Worm (Caenorhabditis elegans): ENCODE data around the gene M117.3.

Gene M117.3

ce11 chrIV:11851882-11852281 lies 29.9 kb downstream of the M117.3 start, which contains the start of gene F38H4.5:
F38H4.5 (plus strand) TSS chrIV:11852182.
- no peak for TF ChIP-seq fos-1 (tag; optimal IDR thresholded peaks at IDR 0.05)
- TF ChIP-seq alr-1 (tag; optimal IDR thresholded peaks at IDR 0.05), result no peak
- no peak for TF ChIP-seq gmeb-1 (tag; optimal IDR thresholded peaks at IDR 0.05)
- no peak for TF ChIP-seq nhr-12 (tag; optimal IDR thresholded peaks at IDR 0.05)
- no peak for TF ChIP-seq ceh-82 (tag; optimal IDR thresholded peaks at IDR 0.05)
- no peak for TF ChIP-seq sma-9 (GFP tag; optimal IDR thresholded peaks at IDR 0.05)
- no peak for TF ChIP-seq sma-9 (tag; optimal IDR thresholded peaks at IDR 0.05)
- no peak for TF ChIP-seq nhr-21 (tag; optimal IDR thresholded peaks at IDR 0.05)
- no peak for TF ChIP-seq zag-1 (tag; optimal IDR thresholded peaks at IDR 0.05)
- no peak for TF ChIP-seq ZK546.5 (tag; optimal IDR thresholded peaks at IDR 0.05)
- TF ChIP-seq lin-13 (GFP tag; optimal IDR thresholded peaks at IDR 0.05), result no peak
- TF ChIP-seq skn-1 (tag; optimal IDR thresholded peaks at IDR 0.05), result no peak
- no peak for TF ChIP-seq mab-5 (tag; optimal IDR thresholded peaks at IDR 0.05)
- TF ChIP-seq unc-62 (GFP tag; optimal IDR thresholded peaks at IDR 0.05), result no peak
- no peak for TF ChIP-seq lin-39 (tag; optimal IDR thresholded peaks at IDR 0.05)
- no peak for TF ChIP-seq crh-2 (tag; optimal IDR thresholded peaks at IDR 0.05)
- TF ChIP-seq nhr-129 (tag; optimal IDR thresholded peaks at IDR 0.05), result no peak
- no peak for TF ChIP-seq nhr-11 (tag; optimal IDR thresholded peaks at IDR 0.05)
- no peak for TF ChIP-seq sem-4 (tag; optimal IDR thresholded peaks at IDR 0.05)
- TF ChIP-seq unc-39 (tag; optimal IDR thresholded peaks at IDR 0.05), result no peak

- TF ChIP-seq F13H6.1 (tag; optimal IDR thresholded peaks at IDR 0.05) (peak; percentile 30), lin-13 (GFP tag; optimal IDR thresholded peaks at IDR 0.05) (peak; percentile 69), nhr-21 (tag; optimal IDR thresholded peaks at IDR 0.05) (peak; percentile 15), lsy-2 (tag; optimal IDR thresholded peaks at IDR 0.05) (peak in 1 of 2 experiments; percentile 72), nhr-129 (tag; optimal IDR thresholded peaks at IDR 0.05) (peak; percentile 75), C34F6.9 (tag; optimal IDR thresholded peaks at IDR 0.05) (peak; percentile 84), dmd-4 (tag; optimal IDR thresholded peaks at IDR 0.05) (no peak), R02D3.7 (tag; optimal IDR thresholded peaks at IDR 0.05) (no peak), unc-55 (GFP tag; optimal IDR thresholded peaks at IDR 0.05) (peak; percentile 40), sma-3 (GFP tag; optimal IDR thresholded peaks at IDR 0.05) (peak; percentile 41)
These were observed 32.8 kb downstream of the M117.3 start, which contains the start of gene tag-30 for ce11 chrIV:11854777-11855176. tag-30 (minus strand) TSS chrIV:11855159.

- TF ChIP-seq sem-4 (tag; optimal IDR thresholded peaks at IDR 0.05) (no peak), mdl-1 (tag; optimal IDR thresholded peaks at IDR 0.05) (no peak), peb-1 (tag; optimal IDR thresholded peaks at IDR 0.05) (no peak), blmp-1 (tag; optimal IDR thresholded peaks at IDR 0.05; ENCODE audit: insufficient read depth) (no peak), nhr-11 (tag; optimal IDR thresholded peaks at IDR 0.05) (no peak), sma-9 (GFP tag; optimal IDR thresholded peaks at IDR 0.05) (no peak), sma-9 (tag; optimal IDR thresholded peaks at IDR 0.05) (no peak), nhr-23 (tag; optimal IDR thresholded peaks at IDR 0.05) (no peak), lsy-2 (tag; optimal IDR thresholded peaks at IDR 0.05) (no peak), ama-1 (optimal IDR thresholded peaks at IDR 0.05) (no peak), ztf-11 (tag; optimal IDR thresholded peaks at IDR 0.05) (no peak), lin-13 (GFP tag; optimal IDR thresholded peaks at IDR 0.05) (no peak), alr-1 (tag; optimal IDR thresholded peaks at IDR 0.05) (no peak), elt-1 (tag; optimal IDR thresholded peaks at IDR 0.05) (no peak), ztf-4 (tag; optimal IDR thresholded peaks at IDR 0.05) (no peak)
These were observed 33.4 kb downstream of the M117.3 start for ce11 chrIV:11855424-11855823.

- TF ChIP-seq nhr-25 (tag; optimal IDR thresholded peaks at IDR 0.05), result no peak
- TF ChIP-seq C34F6.9 (tag; optimal IDR thresholded peaks at IDR 0.05), result peak; percentile 15
- TF ChIP-seq mdl-1 (tag; optimal IDR thresholded peaks at IDR 0.05), result no peak
- TF ChIP-seq unc-55 (GFP tag; optimal IDR thresholded peaks at IDR 0.05), result peak; percentile 41
- TF ChIP-seq snpc-4 (tag; optimal IDR thresholded peaks at IDR 0.05), result peak; percentile 20
- TF ChIP-seq lsy-2 (tag; optimal IDR thresholded peaks at IDR 0.05), result peak in 1 of 2 experiments; percentile 37
These were observed 34.1 kb downstream of the M117.3 start, which contains the start of gene ech-2 for ce11 chrIV:11855900-11856660. ech-2 (minus strand) TSS chrIV:11856351.

Measured in whole organism, L2 larva.